Worm (Caenorhabditis elegans): ENCODE data around the gene F22F7.4.

F22F7.4 gene

DNA sequence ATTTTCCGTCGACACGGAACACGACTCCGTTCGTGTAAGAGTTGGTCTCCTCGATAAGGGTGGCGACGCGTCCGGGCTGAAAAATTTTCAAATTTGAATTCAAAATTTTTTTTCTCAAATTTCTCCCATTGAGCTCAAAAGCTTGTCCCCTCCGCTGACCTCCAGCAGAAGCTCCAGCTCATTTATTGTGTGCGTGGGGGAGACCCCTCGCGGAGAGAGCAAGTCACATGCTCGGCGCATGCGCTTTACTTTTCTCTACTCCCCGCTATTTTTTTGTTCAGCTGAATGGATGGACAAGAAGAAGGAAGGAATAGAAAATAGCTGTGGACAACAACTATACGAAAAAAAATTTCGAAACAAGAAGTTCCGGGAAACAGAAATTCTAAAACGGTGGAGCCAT lies 27.6 kb upstream of the F22F7.4 start:
- TF ChIP-seq nhr-28 (tag; optimal IDR thresholded peaks at IDR 0.05) (no peak), ceh-83 (GFP tag; optimal IDR thresholded peaks at IDR 0.05) (no peak), mep-1 (tag; optimal IDR thresholded peaks at IDR 0.05) (peak; percentile 4), tbx-8 (GFP tag; optimal IDR thresholded peaks at IDR 0.05) (no peak), nhr-237 (tag; optimal IDR thresholded peaks at IDR 0.05) (peak; percentile 20), drap-1 (GFP tag; optimal IDR thresholded peaks at IDR 0.05) (no peak), zip-8 (tag; optimal IDR thresholded peaks at IDR 0.05) (no peak), ces-1 (GFP tag; optimal IDR thresholded peaks at IDR 0.05) (peak; percentile 4)

DNA sequence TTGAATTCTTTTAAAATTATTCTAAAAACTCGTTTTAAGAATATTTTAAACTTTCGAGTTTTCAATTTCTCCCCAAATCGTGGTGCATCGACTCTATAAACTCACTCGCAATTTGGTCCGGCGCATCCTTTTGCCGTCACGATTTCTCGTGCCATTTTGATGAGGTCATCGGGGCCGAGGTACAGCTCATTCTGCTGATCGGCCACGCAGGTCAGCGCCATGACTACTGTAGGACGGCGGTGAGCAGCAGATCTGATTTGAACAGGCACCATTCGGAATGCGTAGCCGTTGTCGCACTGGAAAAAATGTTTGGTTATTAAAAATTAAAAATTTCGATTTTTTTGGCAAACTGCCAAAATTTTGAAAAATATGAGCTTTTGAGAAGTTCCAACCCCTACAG lies 26.8 kb upstream of the F22F7.4 start:
- no peak for TF ChIP-seq ham-2 (GFP tag; optimal IDR thresholded peaks at IDR 0.05)

DNA sequence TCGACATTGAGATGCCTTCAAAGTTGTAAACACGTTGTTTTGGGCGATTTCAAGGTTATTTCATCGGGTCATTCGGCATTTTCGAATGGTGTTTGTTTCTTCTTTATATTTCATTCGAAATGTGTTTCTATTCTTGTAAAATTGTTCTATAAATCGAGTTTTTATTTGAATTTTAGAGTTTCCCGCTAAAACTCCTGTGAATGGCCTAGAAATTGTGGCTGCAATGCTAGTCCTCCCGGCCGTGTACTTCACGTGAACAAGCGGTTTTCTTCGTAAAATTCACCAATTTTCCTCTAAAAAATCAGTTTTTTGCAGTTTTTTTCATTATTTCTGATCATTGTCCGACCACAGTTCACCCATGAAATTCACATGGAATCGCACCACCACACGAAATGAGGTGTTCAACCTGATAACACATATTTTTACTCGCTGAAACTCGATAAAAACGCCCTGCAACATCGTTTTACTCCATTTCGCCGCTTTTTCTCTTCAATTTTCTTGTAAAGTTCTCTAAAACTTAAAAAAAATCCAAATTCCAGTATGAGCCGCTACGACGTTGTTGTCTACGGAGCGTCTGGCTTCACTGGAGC lies 21.2 kb upstream of the F22F7.4 start, which contains the start of gene ldp-1:
Gene ldp-1 (plus strand): TSS at position 540 of the 590 bp plus-strand sequence.
- TF ChIP-seq ces-1 (GFP tag; optimal IDR thresholded peaks at IDR 0.05): peak; percentile 24
- peak; percentile 40 for TF ChIP-seq sptf-1 (tag; optimal IDR thresholded peaks at IDR 0.05)
- TF ChIP-seq lsy-2 (tag; optimal IDR thresholded peaks at IDR 0.05): peak; percentile 0
- no peak for TF ChIP-seq elt-1 (tag; optimal IDR thresholded peaks at IDR 0.05; ENCODE audit: borderline replicate concordance, insufficient read depth)

DNA sequence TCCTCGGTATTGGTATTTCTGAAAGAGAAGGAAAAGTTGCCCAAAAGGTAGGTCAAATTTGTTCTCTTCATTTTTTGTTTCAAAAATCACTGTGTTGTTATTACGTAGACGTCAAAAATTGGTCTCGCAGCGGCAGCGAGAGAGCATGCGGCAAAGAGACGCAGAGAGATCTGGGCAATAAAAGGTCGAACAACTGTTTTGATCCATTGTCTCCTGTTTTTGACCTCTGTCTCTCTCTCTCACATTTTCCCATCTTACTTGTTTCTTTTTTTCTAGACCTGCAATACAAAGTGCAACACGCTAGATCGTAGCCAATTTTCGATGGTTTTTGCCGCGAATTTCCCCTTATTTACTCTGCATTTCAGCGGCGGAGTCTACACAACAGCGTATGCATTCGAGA lies 20.7 kb upstream of the F22F7.4 start:
- no peak for TF ChIP-seq blmp-1 (tag; optimal IDR thresholded peaks at IDR 0.05)
- TF ChIP-seq nhr-237 (tag; optimal IDR thresholded peaks at IDR 0.05): no peak
- peak; percentile 79 for TF ChIP-seq hlh-1 (tag; optimal IDR thresholded peaks at IDR 0.05)
- TF ChIP-seq M03D4.4 (tag; optimal IDR thresholded peaks at IDR 0.05): no peak
- TF ChIP-seq bed-3 (GFP tag; optimal IDR thresholded peaks at IDR 0.05): no peak
- peak; percentile 4 for TF ChIP-seq unc-120 (tag; optimal IDR thresholded peaks at IDR 0.05; ENCODE audit: poor library complexity, severe bottlenecking)
- no peak for TF ChIP-seq lin-13 (tag; optimal IDR thresholded peaks at IDR 0.05)
- peak; percentile 62 for TF ChIP-seq nhr-2 (tag; optimal IDR thresholded peaks at IDR 0.05)
- no peak for TF ChIP-seq drap-1 (GFP tag; optimal IDR thresholded peaks at IDR 0.05)
- TF ChIP-seq elt-1 (tag; optimal IDR thresholded peaks at IDR 0.05; ENCODE audit: borderline replicate concordance, insufficient read depth): no peak
- TF ChIP-seq flh-1 (GFP tag; optimal IDR thresholded peaks at IDR 0.05): no peak

DNA sequence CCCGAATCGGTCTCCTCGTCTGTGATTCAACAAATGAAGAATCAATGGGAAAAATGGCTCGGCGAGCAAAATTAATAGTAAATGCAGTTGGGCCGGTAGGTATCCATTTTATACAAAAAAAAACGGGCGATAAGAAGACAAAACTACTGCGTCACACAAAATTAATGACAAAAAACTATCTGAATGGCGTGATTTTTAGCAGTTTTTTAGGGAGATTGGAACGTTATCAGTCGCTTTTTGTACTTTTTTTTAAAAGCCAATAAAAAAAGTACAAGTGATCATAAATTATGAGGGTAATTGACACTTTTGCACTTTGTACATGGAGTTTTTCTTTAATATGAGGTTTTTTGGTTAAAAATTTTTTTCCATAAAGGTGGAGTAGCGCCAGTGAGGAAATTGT lies 17.3 kb upstream of the F22F7.4 start:
- TF ChIP-seq cnd-1 (tag; optimal IDR thresholded peaks at IDR 0.05): no peak
- no peak for TF ChIP-seq pha-4 (tag; optimal IDR thresholded peaks at IDR 0.05)
- no peak for TF ChIP-seq unc-62 (GFP tag; optimal IDR thresholded peaks at IDR 0.05)
- TF ChIP-seq elt-3 (tag; optimal IDR thresholded peaks at IDR 0.05): no peak
- no peak for TF ChIP-seq zip-8 (tag; optimal IDR thresholded peaks at IDR 0.05)

DNA sequence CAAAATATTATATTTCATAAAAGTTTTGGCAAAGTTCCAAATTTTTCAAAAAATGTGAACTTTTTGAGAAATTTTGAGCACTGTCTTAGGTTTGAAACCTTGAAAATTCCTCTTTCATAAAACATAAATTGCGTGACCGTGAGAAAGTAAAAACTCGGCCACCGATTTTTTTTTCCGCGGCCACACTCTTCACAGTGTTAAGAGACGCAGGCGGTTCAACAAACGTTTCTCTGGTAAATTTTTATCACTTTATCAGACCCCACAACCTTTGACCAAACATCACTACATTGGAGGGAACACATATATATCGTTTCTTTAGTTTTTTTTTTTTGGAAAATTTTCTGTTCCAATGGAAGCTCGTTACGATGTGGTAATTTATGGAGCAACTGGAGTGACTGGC lies 16.6 kb upstream of the F22F7.4 start, which contains the start of gene F22F7.2:
Gene F22F7.2 (plus strand): TSS at position 266 of the 400 bp plus-strand sequence.
- no peak for TF ChIP-seq ham-2 (GFP tag; optimal IDR thresholded peaks at IDR 0.05)
- no peak for TF ChIP-seq mls-2 (tag; optimal IDR thresholded peaks at IDR 0.05)

DNA sequence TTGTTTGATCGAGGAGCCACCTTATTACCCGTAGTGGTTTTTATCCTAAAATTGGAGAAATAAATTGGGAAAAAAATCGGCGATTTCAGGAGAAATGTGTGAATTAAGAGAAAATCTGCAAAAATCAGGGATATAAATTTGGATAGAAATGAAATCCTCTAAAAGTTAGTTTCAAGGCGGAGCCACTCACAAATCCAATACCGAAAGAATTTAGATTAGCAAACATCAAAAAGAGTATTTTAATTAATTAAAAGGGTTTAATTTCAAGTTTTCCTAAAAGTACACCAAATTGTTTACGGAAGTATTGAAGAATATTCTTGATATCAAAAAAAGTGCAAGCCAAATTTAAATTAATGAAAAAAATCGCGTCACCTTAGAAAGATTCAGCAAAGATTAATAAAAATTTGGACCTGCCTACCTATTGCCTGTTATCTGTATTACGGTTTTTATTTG lies 16.1 kb upstream of the F22F7.4 start, which contains the start of gene F22F7.8:
Gene F22F7.8 (minus strand): TSS at position 51 of the 453 bp plus-strand sequence.
- TF ChIP-seq ceh-83 (GFP tag; optimal IDR thresholded peaks at IDR 0.05) (no peak), ceh-39 (tag; optimal IDR thresholded peaks at IDR 0.05) (no peak), tbx-8 (GFP tag; optimal IDR thresholded peaks at IDR 0.05) (no peak), sptf-1 (tag; optimal IDR thresholded peaks at IDR 0.05) (no peak)

DNA sequence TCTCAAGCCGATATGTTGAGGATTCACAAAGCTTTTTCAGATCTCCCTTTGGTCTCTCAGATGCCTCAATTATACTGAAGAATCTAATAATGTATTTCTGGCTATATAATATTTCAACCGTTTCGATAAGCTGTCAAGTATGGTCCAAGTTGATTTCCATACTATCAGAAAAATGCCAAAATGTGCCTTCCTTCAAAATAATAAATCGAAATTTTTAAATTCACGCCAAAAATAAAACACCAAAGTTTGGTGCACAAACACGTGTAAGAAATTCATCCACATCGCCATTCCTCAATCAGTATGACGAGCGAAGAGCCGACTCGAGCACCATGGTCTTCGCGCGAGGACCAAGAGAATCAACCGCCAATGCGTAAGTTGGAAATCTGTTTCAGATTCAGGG lies 13.7 kb upstream of the F22F7.4 start, which contains the start of gene F22F7.11:
Gene F22F7.11 (plus strand): TSS at position 301 of the 400 bp plus-strand sequence.
- TF ChIP-seq zip-8 (tag; optimal IDR thresholded peaks at IDR 0.05) (no peak), lsy-2 (tag; optimal IDR thresholded peaks at IDR 0.05) (no peak), hlh-1 (tag; optimal IDR thresholded peaks at IDR 0.05) (no peak), mls-2 (tag; optimal IDR thresholded peaks at IDR 0.05) (no peak)

All from whole organism, mixed stage, embryonic.